Worm (Caenorhabditis elegans) whole organism, L4 larva: ENCODE data around the gene cyp-32B1.

Source experiments
- hmg-1.1 ChIP-seq: fragments of 200-800 bp; sonication (Bioruptor generic); IDR thresholded peaks from 2 replicates; pipeline ENCODE4 v1.3.6; 2022; ENCODE audit warnings: missing genetic modification reagents, missing genetic modification characterization, missing compliant biosample characterization
- nhr-76 ChIP-seq: fragments of 150-350 bp; optimal IDR thresholded peaks from 2 replicates; lab custom pipeline; 2014; ENCODE audit warnings: missing biosample characterization, missing genetic modification characterization
- sdz-12 ChIP-seq: fragments of 200-800 bp; sonication (Bioruptor generic); optimal IDR thresholded peaks from 2 replicates; lab custom pipeline; 2018; ENCODE audit warnings: mild to moderate bottlenecking, missing genetic modification characterization, missing compliant biosample characterization

ce11 chrV:2200402-2200801 lies 813 bp downstream of the cyp-32B1 start:
- TF ChIP-seq sdz-12: no peak
- TF ChIP-seq nhr-76 (tag; lab: Kevin White, UChicago): no peak
- TF ChIP-seq hmg-1.1 (GFP tag; lab: Robert Waterston, UW): no peak
